Fruit fly (Drosophila melanogaster) whole organism: ENCODE measurements around the gene PGAP2.

Experiments used
- CG8478 ChIP-seq: fragments of >200 bp; optimal IDR thresholded peaks from 2 replicates; lab custom pipeline; 2018; ENCODE audit warnings: inconsistent platforms
- pan ChIP-seq: fragments of >200 bp; optimal IDR thresholded peaks from 2 replicates; lab custom pipeline; 2017
- psq ChIP-seq: fragments of >200 bp; optimal IDR thresholded peaks from 2 replicates; lab custom pipeline; 2017
- usp ChIP-seq: fragments of >200 bp; optimal IDR thresholded peaks from 2 replicates; lab custom pipeline; 2017; ENCODE audit warnings: missing biosample characterization, missing genetic modification characterization, mixed read lengths

DNA sequence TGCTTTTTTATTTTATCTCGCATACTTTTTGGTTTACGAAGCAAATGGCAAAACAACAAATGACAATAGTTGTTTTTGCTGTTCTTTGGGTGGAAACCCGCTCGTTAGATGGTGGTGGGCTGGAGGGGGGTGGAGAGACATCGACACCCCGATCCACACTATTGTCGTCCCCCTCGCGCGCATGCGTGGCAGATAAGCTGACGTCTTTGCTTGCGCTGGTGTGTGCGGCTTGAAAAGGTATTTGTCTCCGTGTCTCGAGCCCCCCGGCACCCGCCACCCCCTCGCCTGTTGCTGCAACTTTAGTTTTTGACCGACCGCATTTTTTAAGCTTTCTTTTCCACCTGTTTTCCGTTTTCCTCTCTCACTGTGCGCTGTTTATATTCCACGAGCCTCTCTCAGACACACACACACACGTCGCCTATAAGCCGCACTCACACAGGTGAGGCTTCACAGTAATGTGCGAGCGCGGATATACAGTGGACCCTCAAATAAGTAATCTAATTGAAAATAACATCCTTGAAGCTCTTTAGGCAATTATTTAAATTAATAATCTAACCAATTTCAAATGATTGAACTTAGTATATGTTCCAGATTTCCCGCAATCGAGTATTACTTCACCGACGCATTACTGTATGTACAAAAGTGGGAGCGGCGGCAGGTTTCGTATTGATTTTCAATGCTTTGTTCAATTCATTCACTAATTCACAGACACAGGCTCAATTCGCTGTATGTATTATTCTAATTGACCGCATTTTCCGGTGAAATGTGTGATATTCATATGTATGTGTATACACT, 47.8 kb upstream of the PGAP2 start:
- TF ChIP-seq usp (no peak), CG8478 (no peak), psq (no peak), pan (lab: Kevin White, UChicago) (no peak)
